Fruit fly (Drosophila melanogaster): ENCODE data around the gene obst-H.

Gene obst-H

DNA sequence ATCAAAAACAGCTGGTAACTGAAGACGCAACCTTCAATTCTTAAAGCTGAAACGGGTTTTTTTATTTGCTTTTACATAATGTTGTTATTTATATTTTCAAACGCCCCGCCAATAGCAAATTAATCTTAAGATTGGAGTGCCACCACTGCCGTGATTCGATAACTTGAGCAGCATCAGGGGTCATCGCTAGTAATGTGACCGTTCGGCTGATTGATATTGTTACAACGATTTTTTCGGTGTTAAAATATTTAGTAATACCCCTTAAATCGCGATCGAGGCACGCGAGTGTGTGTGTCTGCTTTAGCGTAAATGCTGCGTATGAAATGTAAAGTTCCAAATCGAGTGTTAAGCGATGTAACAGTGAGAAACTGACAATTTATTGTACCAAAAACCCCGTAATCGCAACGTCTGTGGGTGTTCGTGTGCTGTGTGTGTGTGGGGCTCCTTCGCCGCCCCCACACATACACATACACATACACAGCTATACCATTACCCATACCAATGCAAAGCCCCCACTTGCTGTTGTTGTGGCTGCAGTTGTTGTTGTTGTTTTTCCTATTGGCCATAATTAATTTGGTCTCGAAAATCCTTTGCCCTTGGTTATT is 36.9 kb upstream of the obst-H start, which contains the start of gene dop (continued):
- TF ChIP-seq Doc3 (GFP tag; IDR thresholded peaks at IDR 0.05; ENCODE audit: partially characterized antibody) (peak; percentile 37; the same call in 1 of the 3 replicates), hbn (GFP tag; IDR thresholded peaks at IDR 0.05; ENCODE audit: partially characterized antibody) (peak; percentile 54; the same call in 1 of the 2 replicates), bbx (GFP tag; IDR thresholded peaks at IDR 0.05; ENCODE audit: partially characterized antibody) (peak; percentile 15; the same call in 1 of the 2 replicates), ci (GFP tag; IDR thresholded peaks at IDR 0.05) (peak; percentile 30; the same call in 1 of the 3 replicates), CG8944 (GFP tag; optimal IDR thresholded peaks at IDR 0.05) (peak; percentile 10), gro (GFP tag; optimal IDR thresholded peaks at IDR 0.05) (peak; percentile 61), crc (GFP tag; optimal IDR thresholded peaks at IDR 0.05) (no peak), CG13287 (GFP tag; IDR thresholded peaks at IDR 0.05; ENCODE audit: partially characterized antibody) (peak; percentile 73), NK7.1 (GFP tag; optimal IDR thresholded peaks at IDR 0.05) (no peak), prd (optimal IDR thresholded peaks at IDR 0.05) (no peak), prd (GFP tag; IDR thresholded peaks at IDR 0.05) (peak; percentile 33; the same call in 2 of the 3 replicates), Gsc (GFP tag; IDR thresholded peaks at IDR 0.05) (no peak), pros (GFP tag; optimal IDR thresholded peaks at IDR 0.05) (no peak), trem (tag; optimal IDR thresholded peaks at IDR 0.05) (peak; percentile 59), MBD-R2 (GFP tag; IDR thresholded peaks at IDR 0.05) (peak; percentile 24; the same call in 1 of the 2 replicates), CG10565 (GFP tag; optimal IDR thresholded peaks at IDR 0.05) (no peak), lilli (GFP tag; optimal IDR thresholded peaks at IDR 0.05) (peak; percentile 71), Lim3 (GFP tag; IDR thresholded peaks at IDR 0.05) (no peak), slbo (GFP tag; IDR thresholded peaks at IDR 0.05) (peak; percentile 34; the same call in 1 of the 2 replicates), sim (GFP tag; IDR thresholded peaks at IDR 0.05) (no peak), Pdp1 (GFP tag; optimal IDR thresholded peaks at IDR 0.05) (peak in 1 of 2 experiments; percentile 90), phol (tag; optimal IDR thresholded peaks at IDR 0.05) (peak; percentile 43), Hr3 (GFP tag; optimal IDR thresholded peaks at IDR 0.05) (peak; percentile 17), HLH4C (GFP tag; IDR thresholded peaks at IDR 0.05; ENCODE audit: partially characterized antibody) (peak; percentile 60), crol (GFP tag; IDR thresholded peaks at IDR 0.05) (no peak), HLH54F (GFP tag; optimal IDR thresholded peaks at IDR 0.05) (peak; percentile 31), CG33213 (GFP tag; optimal IDR thresholded peaks at IDR 0.05) (peak; percentile 34), CG34224 (GFP tag; IDR thresholded peaks at IDR 0.05; ENCODE audit: partially characterized antibody) (peak; percentile 58), Deaf1 (tag; optimal IDR thresholded peaks at IDR 0.05) (no peak), vnd (GFP tag; IDR thresholded peaks at IDR 0.05; ENCODE audit: partially characterized antibody) (peak; percentile 43; the same call in 1 of the 3 replicates), Drgx (GFP tag; IDR thresholded peaks at IDR 0.05) (no peak), Bgb (GFP tag; IDR thresholded peaks at IDR 0.05; ENCODE audit: partially characterized antibody) (peak; percentile 64; the same call in 1 of the 2 replicates), inv (GFP tag; IDR thresholded peaks at IDR 0.05; ENCODE audit: partially characterized antibody) (peak; percentile 49; the same call in 1 of the 2 replicates), B-H2 (GFP tag; optimal IDR thresholded peaks at IDR 0.05) (peak; percentile 58), CG15514 (GFP tag; optimal IDR thresholded peaks at IDR 0.05) (peak; percentile 61), CG13624 (GFP tag; optimal IDR thresholded peaks at IDR 0.05) (no peak), hkb (optimal IDR thresholded peaks at IDR 0.05) (no peak), hkb (GFP tag; IDR thresholded peaks at IDR 0.05) (peak; percentile 22; the same call in 1 of the 2 replicates), Dll (GFP tag; IDR thresholded peaks at IDR 0.05; ENCODE audit: partially characterized antibody) (peak; percentile 72), her (GFP tag; optimal IDR thresholded peaks at IDR 0.05) (peak; percentile 35), Awh (GFP tag; IDR thresholded peaks at IDR 0.05) (no peak), Rfx (GFP tag; IDR thresholded peaks at IDR 0.05) (peak; percentile 46), br (optimal IDR thresholded peaks at IDR 0.05) (no peak), CG9727 (GFP tag; optimal IDR thresholded peaks at IDR 0.05) (no peak), CG12769 (tag; optimal IDR thresholded peaks at IDR 0.05) (peak; percentile 9), ato (GFP tag; IDR thresholded peaks at IDR 0.05; ENCODE audit: partially characterized antibody) (peak; percentile 55; the same call in 1 of the 2 replicates), CG13894 (tag; optimal IDR thresholded peaks at IDR 0.05) (peak; percentile 9), CG4820 (GFP tag; optimal IDR thresholded peaks at IDR 0.05) (peak; percentile 20), oc (tag; optimal IDR thresholded peaks at IDR 0.05) (no peak)

All from whole organism, embryonic.